Worm (Caenorhabditis elegans): ENCODE results near the gene asb-1.

ce11 chrIII:4601286-4601685 lies 5.7 kb upstream of the asb-1 start:
- TF ChIP-seq ztf-11 (tag; optimal IDR thresholded peaks at IDR 0.05) (no peak), mdl-1 (tag; optimal IDR thresholded peaks at IDR 0.05) (no peak), lsy-2 (tag; optimal IDR thresholded peaks at IDR 0.05) (no peak), snpc-4 (tag; optimal IDR thresholded peaks at IDR 0.05) (no peak), unc-62 (GFP tag; optimal IDR thresholded peaks at IDR 0.05) (no peak), ama-1 (optimal IDR thresholded peaks at IDR 0.05) (no peak), elt-1 (tag; optimal IDR thresholded peaks at IDR 0.05) (no peak), ztf-4 (tag; optimal IDR thresholded peaks at IDR 0.05) (no peak), fos-1 (tag; optimal IDR thresholded peaks at IDR 0.05) (no peak), aly-2 (tag; optimal IDR thresholded peaks at IDR 0.05) (no peak)

Data from whole organism, L2 larva.